Worm (Caenorhabditis elegans) whole organism, midembryonic: Measurements from ENCODE around the gene C31B8.12.

Experiments used
- T22C8.4 ChIP-seq: fragments of 200-800 bp; sonication (Bioruptor generic); IDR thresholded peaks from 2 replicates; pipeline ENCODE4 v1.3.6; 2022; ENCODE audit warnings: missing genetic modification characterization, missing compliant biosample characterization
- cog-1 ChIP-seq: sonication (generic microtip); optimal IDR thresholded peaks from 2 replicates; lab custom pipeline; 2016; ENCODE audit warnings: missing genetic modification characterization, missing compliant biosample characterization
- flt-1 ChIP-seq: fragments of 200-800 bp; sonication (Bioruptor generic); IDR thresholded peaks from 2 replicates; pipeline ENCODE4 v1.3.6; 2022; ENCODE audit warnings: missing genetic modification characterization, missing compliant biosample characterization
- klf-2 ChIP-seq: fragments of 200-800 bp; sonication (Bioruptor generic); conservative IDR thresholded peaks from 2 replicates; pipeline ENCODE4 v1.3.6; 2022; ENCODE audit warnings: missing genetic modification reagents, missing genetic modification characterization, missing compliant biosample characterization
- med-1 ChIP-seq: sonication (generic microtip); optimal IDR thresholded peaks from 2 replicates; lab custom pipeline; 2017; ENCODE audit warnings: missing genetic modification characterization, mild to moderate bottlenecking, missing compliant biosample characterization, antibody characterized with exemption, missing genetic modification reagents; ENCODE audit not compliant: insufficient read depth
- ref-1 ChIP-seq: fragments of 200-800 bp; sonication (Bioruptor generic); conservative IDR thresholded peaks from 2 replicates; pipeline ENCODE4 v1.3.6; 2022; ENCODE audit warnings: missing genetic modification reagents, missing genetic modification characterization, missing compliant biosample characterization
- tab-1 ChIP-seq: fragments of 200-800 bp; sonication (Bioruptor generic); IDR thresholded peaks from 2 replicates; pipeline ENCODE4 v1.3.6; 2022; ENCODE audit warnings: missing genetic modification characterization, missing compliant biosample characterization
- ztf-23 ChIP-seq: fragments of 200-800 bp; sonication (Bioruptor generic); IDR thresholded peaks from 2 replicates; pipeline ENCODE4 v1.3.6; 2022; ENCODE audit warnings: missing genetic modification reagents, missing genetic modification characterization, missing compliant biosample characterization
- ztf-29 ChIP-seq: fragments of 200-800 bp; sonication (Bioruptor generic); IDR thresholded peaks from 2 replicates; pipeline ENCODE4 v1.3.6; 2022; ENCODE audit warnings: missing genetic modification reagents, missing genetic modification characterization, missing compliant biosample characterization

Gene C31B8.12

ce11 chrV:2943859-2944258 lies 16.4 kb upstream of the C31B8.12 start, which contains the start of gene srw-137:
Gene srw-137 (minus strand): TSS chrV:2943959.
- TF ChIP-seq ref-1 (GFP tag; lab: Robert Waterston, UW): no peak
- no peak for TF ChIP-seq ztf-23 (GFP tag; lab: Robert Waterston, UW)
- TF ChIP-seq tab-1: no peak
- no peak for TF ChIP-seq ztf-29 (GFP tag; lab: Robert Waterston, UW)
- no peak for TF ChIP-seq cog-1
- TF ChIP-seq klf-2: no peak
- no peak for TF ChIP-seq flt-1 (GFP tag; lab: Robert Waterston, UW)
- TF ChIP-seq T22C8.4 (GFP tag; lab: Robert Waterston, UW): no peak
- TF ChIP-seq med-1: no peak

DNA sequence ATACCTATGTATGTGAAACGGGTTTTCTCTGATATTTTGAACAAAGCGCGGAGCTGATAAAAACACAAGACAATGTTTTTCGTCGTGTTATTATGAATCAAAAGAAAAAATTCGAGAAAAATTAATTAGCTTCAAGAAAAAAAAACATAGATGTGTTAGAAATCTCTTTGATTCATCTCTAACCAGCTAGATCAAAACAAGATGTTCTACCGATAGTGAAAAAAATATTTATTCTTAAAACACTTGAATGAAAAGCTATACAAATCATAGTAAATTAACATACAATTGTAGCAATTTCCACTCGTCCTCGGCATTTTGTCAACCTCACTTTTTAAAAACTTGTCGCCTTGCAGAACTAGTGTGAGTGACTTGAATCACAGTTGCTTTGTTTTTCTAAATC lies 14.8 kb upstream of the C31B8.12 start:
- TF ChIP-seq ztf-23 (GFP tag; lab: Robert Waterston, UW): no peak
- TF ChIP-seq cog-1: no peak
- no peak for TF ChIP-seq T22C8.4 (GFP tag; lab: Robert Waterston, UW)
- no peak for TF ChIP-seq tab-1
- no peak for TF ChIP-seq klf-2
- no peak for TF ChIP-seq med-1
- TF ChIP-seq ztf-29 (GFP tag; lab: Robert Waterston, UW): no peak
- TF ChIP-seq flt-1 (GFP tag; lab: Robert Waterston, UW): no peak
- TF ChIP-seq ref-1 (GFP tag; lab: Robert Waterston, UW): no peak

- TF ChIP-seq ref-1 (GFP tag; lab: Robert Waterston, UW) (no peak), med-1 (no peak), ztf-29 (GFP tag; lab: Robert Waterston, UW) (no peak), flt-1 (GFP tag; lab: Robert Waterston, UW) (no peak), cog-1 (no peak), T22C8.4 (GFP tag; lab: Robert Waterston, UW) (no peak), klf-2 (no peak), tab-1 (no peak), ztf-23 (GFP tag; lab: Robert Waterston, UW) (no peak)
Measured at ce11 chrV:2941405-2941804, 14.0 kb upstream of the C31B8.12 start, which contains the start of gene srw-143. Gene srw-143 (minus strand): TSS chrV:2941505.

DNA sequence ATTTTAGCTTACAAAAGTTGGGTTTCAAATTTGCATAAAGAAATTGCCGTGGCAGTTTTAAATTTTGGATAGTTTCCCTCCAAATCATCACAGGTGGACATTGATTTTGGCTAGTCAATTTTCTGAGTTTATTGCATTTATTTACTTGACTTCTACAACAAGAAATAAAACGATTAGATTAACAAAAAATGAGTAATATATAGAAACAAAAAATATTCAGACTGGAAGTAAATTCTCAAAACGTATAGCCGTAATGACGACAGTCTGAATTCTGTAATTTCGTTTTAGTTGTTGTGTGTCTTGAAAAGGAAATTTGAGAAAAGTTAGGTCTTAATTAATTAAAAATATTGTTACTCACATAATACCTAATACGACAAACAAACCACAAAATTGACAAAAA lies 11.0 kb upstream of the C31B8.12 start, which contains the start of gene srw-141:
Gene srw-141, minus strand, starts transcription at position 101 of the 400 bp plus-strand sequence.
- TF ChIP-seq klf-2 (no peak), flt-1 (GFP tag; lab: Robert Waterston, UW) (no peak), T22C8.4 (GFP tag; lab: Robert Waterston, UW) (no peak), ztf-23 (GFP tag; lab: Robert Waterston, UW) (no peak), cog-1 (no peak), ztf-29 (GFP tag; lab: Robert Waterston, UW) (no peak), med-1 (no peak), ref-1 (GFP tag; lab: Robert Waterston, UW) (no peak)

DNA sequence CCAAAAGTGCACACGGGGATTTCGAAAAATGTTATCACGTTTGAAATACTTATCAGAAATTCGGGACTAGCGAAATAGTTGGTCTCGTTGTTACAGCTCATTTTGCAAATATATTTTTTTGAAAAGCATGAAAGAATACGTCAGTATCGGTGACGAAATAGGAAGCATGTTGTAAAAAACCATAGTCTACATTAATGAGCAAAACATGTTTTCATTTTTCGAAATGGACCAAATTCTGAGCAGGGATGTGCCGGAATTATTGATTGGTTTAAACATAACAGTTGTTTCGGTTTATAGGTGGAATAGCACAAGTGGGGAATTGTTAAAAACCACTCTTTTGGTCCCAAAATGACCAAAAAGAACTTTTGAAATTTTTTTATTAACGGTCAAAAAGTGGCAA lies 6.6 kb upstream of the C31B8.12 start, which contains the start of gene srh-247:
Gene srh-247, minus strand, starts transcription at position 101 of the 400 bp plus-strand sequence.
- TF ChIP-seq T22C8.4 (GFP tag; lab: Robert Waterston, UW) (no peak), klf-2 (no peak), ztf-29 (GFP tag; lab: Robert Waterston, UW) (no peak), ztf-23 (GFP tag; lab: Robert Waterston, UW) (no peak), med-1 (no peak), flt-1 (GFP tag; lab: Robert Waterston, UW) (no peak)

ce11 chrV:2931252-2931651 lies 3.8 kb upstream of the C31B8.12 start, which contains the start of gene C31B8.1:
Gene C31B8.1 (plus strand): TSS chrV:2931552.
- TF ChIP-seq ztf-23 (GFP tag; lab: Robert Waterston, UW) (no peak), tab-1 (no peak), T22C8.4 (GFP tag; lab: Robert Waterston, UW) (no peak), klf-2 (no peak), med-1 (no peak), ztf-29 (GFP tag; lab: Robert Waterston, UW) (no peak), cog-1 (no peak), ref-1 (GFP tag; lab: Robert Waterston, UW) (no peak), flt-1 (GFP tag; lab: Robert Waterston, UW) (no peak)

DNA sequence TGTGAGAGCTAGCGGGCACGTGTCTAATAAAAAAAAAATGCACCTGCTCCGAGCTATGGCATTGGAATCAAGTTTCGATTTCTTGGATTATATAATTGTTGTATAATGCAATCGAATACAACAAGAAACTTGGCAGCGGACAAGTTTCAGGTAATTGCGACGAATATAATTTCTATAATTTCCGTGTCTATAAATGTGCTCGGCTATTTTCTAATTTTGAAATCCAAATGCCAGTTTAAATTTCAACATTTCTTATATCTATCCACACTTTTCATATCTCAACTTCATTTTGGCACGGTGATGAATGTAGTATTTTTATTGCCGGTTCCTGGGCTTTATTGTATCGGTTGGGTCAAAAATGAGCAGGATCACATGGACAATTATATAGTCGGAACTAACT lies 2.3 kb upstream of the C31B8.12 start, which contains the start of gene C31B8.16:
Gene C31B8.16, plus strand, starts transcription at position 301 of the 400 bp plus-strand sequence.
- TF ChIP-seq med-1 (no peak), ztf-23 (GFP tag; lab: Robert Waterston, UW) (no peak), T22C8.4 (GFP tag; lab: Robert Waterston, UW) (no peak), ztf-29 (GFP tag; lab: Robert Waterston, UW) (no peak), flt-1 (GFP tag; lab: Robert Waterston, UW) (no peak), ref-1 (GFP tag; lab: Robert Waterston, UW) (no peak), klf-2 (no peak), cog-1 (no peak), tab-1 (no peak)

DNA sequence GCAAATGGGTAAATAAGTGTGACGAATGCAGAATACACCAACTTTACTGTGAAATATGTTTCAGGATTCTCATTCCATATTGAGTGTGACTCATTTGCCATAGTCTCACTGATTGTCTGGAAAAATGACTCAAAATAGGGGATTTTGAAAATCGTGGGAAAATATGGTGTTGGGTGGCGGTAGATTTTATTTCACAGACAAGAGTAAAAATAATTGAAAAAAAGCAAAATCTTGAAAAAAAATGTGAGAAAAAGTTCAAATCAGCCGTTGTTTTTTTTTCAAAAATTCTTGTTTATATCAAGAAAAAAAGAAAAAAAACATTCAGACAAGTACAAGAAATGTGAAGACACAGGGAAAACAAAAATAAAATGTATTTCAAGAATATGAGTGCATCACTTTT lies 4.9 kb downstream of the C31B8.12 start, which contains the start of gene srh-38:
Gene srh-38, minus strand, starts transcription at position 101 of the 400 bp plus-strand sequence.
- TF ChIP-seq flt-1 (GFP tag; lab: Robert Waterston, UW) (no peak), T22C8.4 (GFP tag; lab: Robert Waterston, UW) (no peak), cog-1 (no peak), ztf-29 (GFP tag; lab: Robert Waterston, UW) (no peak), tab-1 (no peak), med-1 (no peak), ztf-23 (GFP tag; lab: Robert Waterston, UW) (no peak), klf-2 (no peak), ref-1 (GFP tag; lab: Robert Waterston, UW) (no peak)

DNA sequence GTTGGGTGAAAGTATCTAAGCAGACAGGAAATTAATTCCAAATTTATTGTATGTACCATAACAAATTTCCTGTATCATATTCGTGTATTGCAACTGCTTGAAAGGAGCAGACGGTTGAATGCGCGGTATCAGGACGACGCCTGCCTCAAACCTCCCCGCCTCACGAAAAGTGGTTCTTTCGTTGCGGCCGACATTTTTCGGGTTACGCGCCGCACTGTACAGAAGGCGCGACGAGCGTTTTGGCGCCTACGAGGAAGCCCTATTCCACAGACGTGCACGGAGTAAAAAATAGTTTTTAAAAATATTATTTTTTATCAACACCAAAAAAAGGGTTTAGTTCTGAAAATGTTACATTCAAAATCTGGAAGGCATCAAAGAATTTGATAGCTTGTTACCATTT lies 7.3 kb downstream of the C31B8.12 start:
- TF ChIP-seq ztf-23 (GFP tag; lab: Robert Waterston, UW) (no peak), ztf-29 (GFP tag; lab: Robert Waterston, UW) (no peak), tab-1 (no peak), cog-1 (no peak), med-1 (no peak), T22C8.4 (GFP tag; lab: Robert Waterston, UW) (no peak), ref-1 (GFP tag; lab: Robert Waterston, UW) (no peak), klf-2 (no peak), flt-1 (GFP tag; lab: Robert Waterston, UW) (no peak)

DNA sequence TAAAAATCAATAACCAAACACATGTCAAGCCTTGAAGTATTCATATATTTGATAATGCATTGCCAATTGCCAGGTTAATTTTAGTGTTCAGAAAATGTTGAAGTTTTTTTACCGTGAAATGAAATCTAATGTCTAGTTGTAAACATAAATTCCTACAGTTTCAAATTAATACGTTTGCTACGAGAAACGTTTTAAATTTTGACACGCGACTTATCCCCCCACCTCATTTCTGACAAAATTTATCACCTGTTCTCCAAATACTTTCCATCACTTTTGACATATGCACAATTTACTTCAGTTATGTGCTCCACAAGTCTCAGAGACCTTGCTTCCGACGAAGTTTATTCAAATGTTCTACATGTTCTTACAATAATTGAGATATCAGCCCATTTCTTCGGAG lies 13.5 kb downstream of the C31B8.12 start, which contains the start of gene srh-146:
Gene srh-146, plus strand, starts transcription at position 301 of the 400 bp plus-strand sequence.
- TF ChIP-seq klf-2 (no peak), cog-1 (no peak), flt-1 (GFP tag; lab: Robert Waterston, UW) (no peak), ztf-23 (GFP tag; lab: Robert Waterston, UW) (no peak), med-1 (no peak), ztf-29 (GFP tag; lab: Robert Waterston, UW) (no peak), ref-1 (GFP tag; lab: Robert Waterston, UW) (no peak), tab-1 (no peak), T22C8.4 (GFP tag; lab: Robert Waterston, UW) (no peak)
